Fruit fly (Drosophila melanogaster): Measurements from ENCODE around the gene CG17544.

The CG17544 gene

DNA sequence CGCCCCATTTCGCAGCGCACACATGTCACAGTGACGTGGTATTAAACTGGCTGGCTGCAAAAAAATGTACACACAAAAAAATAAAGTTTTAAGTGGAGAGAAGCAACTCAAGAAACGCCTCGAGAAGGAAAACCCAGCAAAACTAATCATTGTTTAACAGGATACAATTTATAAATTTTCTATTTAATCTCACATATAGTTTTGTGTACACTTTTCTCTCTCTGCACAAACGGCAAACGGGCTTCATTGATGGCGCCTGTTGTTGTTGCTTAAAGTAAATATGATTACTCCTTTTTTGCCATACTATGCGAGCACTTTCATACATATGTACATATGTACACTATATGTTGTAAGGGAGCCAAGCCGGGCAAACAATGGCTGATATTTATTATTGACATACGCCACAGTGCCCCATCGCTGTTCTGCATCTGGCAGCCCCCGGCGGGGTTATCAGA, 40.2 kb downstream of the CG17544 start (continued):
- TF ChIP-seq da (GFP tag; optimal IDR thresholded peaks at IDR 0.05) (peak; percentile 37), CG17361 (GFP tag; IDR thresholded peaks at IDR 0.05) (peak; percentile 64), ind (GFP tag; optimal IDR thresholded peaks at IDR 0.05) (peak; percentile 26), ro (GFP tag; IDR thresholded peaks at IDR 0.05) (no peak), MBD-R2 (GFP tag; IDR thresholded peaks at IDR 0.05) (no peak), trh (GFP tag; optimal IDR thresholded peaks at IDR 0.05) (no peak), D19B (GFP tag; optimal IDR thresholded peaks at IDR 0.05) (no peak), Oli (tag; optimal IDR thresholded peaks at IDR 0.05) (peak; percentile 68), dysf (GFP tag; IDR thresholded peaks at IDR 0.05) (0 out of 3 replicates have a peak, but pooled peaks have one; percentile 30), trem (tag; optimal IDR thresholded peaks at IDR 0.05) (peak; percentile 38), tgo (GFP tag; IDR thresholded peaks at IDR 0.05) (peak; percentile 40; the same call in 2 of the 3 replicates), Sin3A (optimal IDR thresholded peaks at IDR 0.05) (no peak), Meics (GFP tag; optimal IDR thresholded peaks at IDR 0.05) (no peak), Lhr (GFP tag; optimal IDR thresholded peaks at IDR 0.05) (peak; percentile 55), exex (tag; optimal IDR thresholded peaks at IDR 0.05) (no peak), bab2 (GFP tag; optimal IDR thresholded peaks at IDR 0.05) (peak; percentile 76), mld (GFP tag; IDR thresholded peaks at IDR 0.05; ENCODE audit: partially characterized antibody) (no peak), CG16815 (GFP tag; optimal IDR thresholded peaks at IDR 0.05) (peak; percentile 36), CG13624 (GFP tag; optimal IDR thresholded peaks at IDR 0.05) (no peak), sisA (GFP tag; IDR thresholded peaks at IDR 0.05) (peak; percentile 73), CG8478 (optimal IDR thresholded peaks at IDR 0.05) (no peak), mam (GFP tag; optimal IDR thresholded peaks at IDR 0.05) (peak; percentile 27), al (GFP tag; IDR thresholded peaks at IDR 0.05) (no peak), BEAF-32 (GFP tag; optimal IDR thresholded peaks at IDR 0.05) (no peak), CG31388 (GFP tag; optimal IDR thresholded peaks at IDR 0.05) (peak; percentile 62), Mad (GFP tag; optimal IDR thresholded peaks at IDR 0.05) (peak; percentile 23), CG8359 (GFP tag; optimal IDR thresholded peaks at IDR 0.05; ENCODE audit: borderline replicate concordance) (peak; percentile 43), ranshi (GFP tag; IDR thresholded peaks at IDR 0.05) (peak; percentile 23; the same call in 1 of the 2 replicates), Fer2 (tag; optimal IDR thresholded peaks at IDR 0.05) (no peak), CG34422 (GFP tag; IDR thresholded peaks at IDR 0.05) (peak; percentile 27; the same call in 1 of the 3 replicates), CG7745 (tag; optimal IDR thresholded peaks at IDR 0.05) (peak; percentile 10), slbo (GFP tag; IDR thresholded peaks at IDR 0.05) (no peak), Sox102F (GFP tag; optimal IDR thresholded peaks at IDR 0.05) (peak; percentile 75), CG4282 (GFP tag; optimal IDR thresholded peaks at IDR 0.05) (no peak), Nf-YC (tag; optimal IDR thresholded peaks at IDR 0.05) (no peak), bbx (GFP tag; IDR thresholded peaks at IDR 0.05; ENCODE audit: partially characterized antibody) (no peak), ken (GFP tag; IDR thresholded peaks at IDR 0.05) (peak; percentile 69; the same call in 2 of the 3 replicates), h (optimal IDR thresholded peaks at IDR 0.05) (no peak), CG12744 (GFP tag; optimal IDR thresholded peaks at IDR 0.05) (peak; percentile 61), wdn (GFP tag; IDR thresholded peaks at IDR 0.05) (no peak), MESR4 (GFP tag; optimal IDR thresholded peaks at IDR 0.05) (no peak), CG8281 (tag; optimal IDR thresholded peaks at IDR 0.05) (no peak), CTCF (GFP tag; optimal IDR thresholded peaks at IDR 0.05) (peak; percentile 15), chif (GFP tag; optimal IDR thresholded peaks at IDR 0.05) (peak; percentile 65 to 71), Atf6 (GFP tag; IDR thresholded peaks at IDR 0.05) (no peak), CG13894 (tag; optimal IDR thresholded peaks at IDR 0.05) (no peak), HLH4C (GFP tag; IDR thresholded peaks at IDR 0.05; ENCODE audit: partially characterized antibody) (no peak), danr (GFP tag; IDR thresholded peaks at IDR 0.05) (no peak), cg (GFP tag; optimal IDR thresholded peaks at IDR 0.05) (no peak), CG5245 (GFP tag; optimal IDR thresholded peaks at IDR 0.05) (peak; percentile 63), dan (GFP tag; IDR thresholded peaks at IDR 0.05) (no peak), Blimp-1 (GFP tag; optimal IDR thresholded peaks at IDR 0.05) (peak; percentile 70), dm (GFP tag; optimal IDR thresholded peaks at IDR 0.05) (peak; percentile 40)
